Worm (Caenorhabditis elegans) whole organism, young adult: ENCODE measurements around the gene moc-2.

Experiments used
- Y53G8AR.9 ChIP-seq: fragments of 200-800 bp; sonication (Bioruptor generic); conservative IDR thresholded peaks from 2 replicates; pipeline ENCODE4 v1.3.6; 2022; ENCODE audit warnings: missing genetic modification reagents, missing genetic modification characterization, missing compliant biosample characterization
- ama-1 ChIP-seq, 3 experiments: fragments of 150-350 bp in 1 of 3; sonication (generic microtip) in 2 of 3; optimal IDR thresholded peaks; 2 replicates each; lab custom pipeline; 2014 to 2018; ENCODE audit warnings: missing biosample characterization in 2 of 3, missing genetic modification characterization in 2 of 3, missing genetic modification reagents in 2 of 3
- ceh-79 ChIP-seq: sonication (generic microtip); optimal IDR thresholded peaks from 2 replicates; lab custom pipeline; 2017; ENCODE audit warnings: mild to moderate bottlenecking, missing genetic modification characterization, missing compliant biosample characterization
- hmg-1.2 ChIP-seq: fragments of 200-800 bp; sonication (Bioruptor generic); IDR thresholded peaks from 2 replicates; pipeline ENCODE4 v1.3.6; 2022; ENCODE audit warnings: missing genetic modification reagents, missing genetic modification characterization, missing compliant biosample characterization
- lin-26 ChIP-seq: fragments of 200-800 bp; sonication (Bioruptor generic); IDR thresholded peaks from 2 replicates; pipeline ENCODE4 v1.3.6; 2022; ENCODE audit warnings: missing genetic modification reagents, missing genetic modification characterization, missing compliant biosample characterization
- mxl-1 ChIP-seq: sonication (generic microtip); optimal IDR thresholded peaks from 2 replicates; lab custom pipeline; 2016; ENCODE audit warnings: missing genetic modification characterization, missing compliant biosample characterization
- sea-2 ChIP-seq: fragments of 200-800 bp; sonication (Bioruptor generic); IDR thresholded peaks from 2 replicates; pipeline ENCODE4 v1.3.6; 2022; ENCODE audit warnings: missing genetic modification characterization, missing compliant biosample characterization
- snpc-4 ChIP-seq, 5 experiments: fragments of 150-350 bp in 1 of 5; sonication (generic microtip) in 4 of 5; optimal IDR thresholded peaks; 2 replicates each; lab custom pipeline; 2014 to 2018; ENCODE audit warnings: missing genetic modification characterization in 5 of 5, missing biosample characterization in 3 of 5, antibody characterized with exemption in 2 of 5, mild to moderate bottlenecking in 2 of 5, missing compliant biosample characterization in 2 of 5, missing genotype in 2 of 5, moderate library complexity in 2 of 5, missing genetic modification reagents in 1 of 5
- unc-62 ChIP-seq: fragments of 150-350 bp; optimal IDR thresholded peaks from 2 replicates; lab custom pipeline; 2014; ENCODE audit warnings: missing biosample characterization, missing genetic modification reagents, missing genetic modification characterization
- ztf-18 ChIP-seq: sonication (generic microtip); optimal IDR thresholded peaks from 2 replicates; lab custom pipeline; 2016; ENCODE audit warnings: missing genotype, mild to moderate bottlenecking, missing genetic modification characterization, missing compliant biosample characterization
- ztf-3 ChIP-seq: fragments of 200-800 bp; sonication (Bioruptor generic); optimal IDR thresholded peaks from 2 replicates; lab custom pipeline; 2018; ENCODE audit warnings: mild to moderate bottlenecking, missing genetic modification characterization, missing compliant biosample characterization

- TF ChIP-seq ama-1 (optimal IDR thresholded peaks at IDR 0.05; lab: Kevin White, UChicago) (no peak), ama-1 (GFP tag; optimal IDR thresholded peaks at IDR 0.05; lab: Kevin White, UChicago) (no peak), lin-26 (GFP tag; lab: Robert Waterston, UW) (no peak), snpc-4 (GFP tag; optimal IDR thresholded peaks at IDR 0.05; lab: Kevin White, UChicago) (no peak), snpc-4 (tag; optimal IDR thresholded peaks at IDR 0.05; lab: Kevin White, UChicago) (no peak), ceh-79 (tag; lab: Kevin White, UChicago) (no peak), Y53G8AR.9 (GFP tag; lab: Robert Waterston, UW) (no peak), sea-2 (GFP tag; lab: Robert Waterston, UW) (no peak), ztf-3 (GFP tag; lab: Kevin White, UChicago) (no peak), hmg-1.2 (GFP tag; lab: Robert Waterston, UW) (no peak), mxl-1 (no peak), ztf-18 (tag; lab: Kevin White, UChicago) (no peak), unc-62 (GFP tag; lab: Kevin White, UChicago) (no peak)
These were observed 6.6 kb upstream of the moc-2 start for ce11 chrV:6510622-6511021.
